Fruit fly (Drosophila melanogaster) whole organism, embryonic: Measurements from ENCODE around the gene CG8851.

Experiments used
- CG10274 ChIP-seq: fragments of 200-800 bp; sonication (Bioruptor generic); optimal IDR thresholded peaks from 3 replicates; lab custom pipeline; 2017; ENCODE audit warnings: missing biosample characterization, mild to moderate bottlenecking, missing genetic modification characterization
- CG11504 ChIP-seq: fragments of 200-800 bp; sonication (Bioruptor generic); optimal IDR thresholded peaks from 3 replicates; lab custom pipeline; 2019; ENCODE audit warnings: missing biosample characterization, mild to moderate bottlenecking, missing genetic modification characterization, moderate library complexity
- CG11695 ChIP-seq: fragments of 200-800 bp; sonication (Bioruptor generic); IDR thresholded peaks from 3 replicates; pipeline ENCODE4 v1.3.6; 2022; ENCODE audit warnings: missing biosample characterization, missing genetic modification characterization
- CG13894 ChIP-seq: fragments of 200-800 bp; sonication (Bioruptor generic); optimal IDR thresholded peaks from 3 replicates; lab custom pipeline; 2018; ENCODE audit warnings: missing biosample characterization, mild to moderate bottlenecking, missing genetic modification characterization, moderate library complexity
- CG14710 ChIP-seq: fragments of 200-800 bp; sonication (Bioruptor generic); optimal IDR thresholded peaks from 3 replicates; lab custom pipeline; 2019; ENCODE audit warnings: missing biosample characterization, mild to moderate bottlenecking, missing genetic modification characterization, moderate library complexity
- CG15514 ChIP-seq: fragments of 200-800 bp; sonication (Bioruptor generic); optimal IDR thresholded peaks from 3 replicates; lab custom pipeline; 2017; ENCODE audit warnings: missing biosample characterization, missing genetic modification characterization, mild to moderate bottlenecking, moderate library complexity, missing genetic modification reagents
- CG16779 ChIP-seq: fragments of 200-800 bp; sonication (Bioruptor generic); IDR thresholded peaks from 2 replicates; pipeline ENCODE4 v1.3.6; 2022; ENCODE audit warnings: missing biosample characterization, missing genetic modification characterization
- CG17612 ChIP-seq: fragments of 200-800 bp; sonication (Bioruptor generic); IDR thresholded peaks from 2 replicates; pipeline ENCODE4 v1.3.6; 2022; ENCODE audit warnings: missing biosample characterization, missing genetic modification characterization
- CG18476 ChIP-seq: fragments of 200-800 bp; sonication (Bioruptor generic); optimal IDR thresholded peaks from 2 replicates; lab custom pipeline; 2016; ENCODE audit warnings: missing biosample characterization, mild to moderate bottlenecking, missing genetic modification characterization
- CG18764 ChIP-seq: fragments of 200-800 bp; sonication (Bioruptor generic); optimal IDR thresholded peaks from 3 replicates; lab custom pipeline; 2016; ENCODE audit warnings: missing biosample characterization, missing genetic modification characterization
- CG2202 ChIP-seq: fragments of 200-800 bp; sonication (Bioruptor generic); optimal IDR thresholded peaks from 2 replicates; lab custom pipeline; 2018; ENCODE audit warnings: missing biosample characterization, mild to moderate bottlenecking, missing genetic modification characterization
- CG31441 ChIP-seq: fragments of 200-800 bp; sonication (Bioruptor generic); IDR thresholded peaks from 2 replicates; pipeline ENCODE4 v1.3.6; 2022; ENCODE audit warnings: missing biosample characterization, missing genetic modification characterization
- CG34224 ChIP-seq: fragments of 200-800 bp; sonication (Bioruptor generic); IDR thresholded peaks from 3 replicates; pipeline ENCODE4 v1.3.6; 2022; ENCODE audit warnings: missing biosample characterization, missing genetic modification characterization; ENCODE audit not compliant: partially characterized antibody
- CG43689 ChIP-seq: fragments of 200-800 bp; sonication (Bioruptor generic); IDR thresholded peaks from 2 replicates; pipeline ENCODE4 v1.3.6; 2022; ENCODE audit warnings: missing biosample characterization, missing genetic modification characterization
- CG6813 ChIP-seq: fragments of 200-800 bp; sonication (Bioruptor generic); optimal IDR thresholded peaks from 2 replicates; lab custom pipeline; 2017; ENCODE audit warnings: missing biosample characterization, missing genetic modification characterization, mild to moderate bottlenecking, moderate library complexity, missing genetic modification reagents
- CG7963 ChIP-seq: fragments of 200-800 bp; sonication (Bioruptor generic); IDR thresholded peaks from 3 replicates; pipeline ENCODE4 v1.3.6; 2022; ENCODE audit warnings: missing biosample characterization, missing genetic modification characterization; ENCODE audit not compliant: partially characterized antibody
- CG8281 ChIP-seq: fragments of 200-800 bp; sonication (Bioruptor generic); optimal IDR thresholded peaks from 2 replicates; lab custom pipeline; 2018; ENCODE audit warnings: missing biosample characterization, mild to moderate bottlenecking, missing genetic modification characterization, moderate library complexity
- CG8478 ChIP-seq: fragments of >200 bp; optimal IDR thresholded peaks from 2 replicates; lab custom pipeline; 2018
- CG9609 ChIP-seq: fragments of 200-800 bp; sonication (Bioruptor generic); optimal IDR thresholded peaks from 3 replicates; lab custom pipeline; 2016; ENCODE audit warnings: missing biosample characterization, missing genetic modification characterization
- CTCF ChIP-seq: fragments of 200-800 bp; sonication (Bioruptor generic); optimal IDR thresholded peaks from 2 replicates; lab custom pipeline; 2017; ENCODE audit warnings: missing biosample characterization, mild to moderate bottlenecking, missing genetic modification characterization, moderate library complexity
- Dref ChIP-seq: fragments of 200-800 bp; sonication (Bioruptor generic); IDR thresholded peaks from 2 replicates; pipeline ENCODE4 v1.3.6; 2022; ENCODE audit warnings: missing biosample characterization, missing genetic modification characterization
- ERR ChIP-seq: fragments of 200-800 bp; sonication (Bioruptor generic); optimal IDR thresholded peaks from 2 replicates; lab custom pipeline; 2016; ENCODE audit warnings: missing biosample characterization, missing genetic modification characterization
- Ets65A ChIP-seq: fragments of 200-800 bp; sonication (Bioruptor generic); peaks from one replicate; lab custom pipeline; 2016; ENCODE audit warnings: missing biosample characterization, missing genetic modification characterization
- GATAe ChIP-seq: fragments of 200-800 bp; sonication (Bioruptor generic); conservative IDR thresholded peaks from 2 replicates; pipeline ENCODE4 v1.3.6; 2022; ENCODE audit warnings: missing biosample characterization, missing genetic modification characterization
- H15 ChIP-seq: fragments of 200-800 bp; sonication (Bioruptor generic); IDR thresholded peaks from 3 replicates; pipeline ENCODE4 v1.3.6; 2022; ENCODE audit warnings: missing biosample characterization, missing genetic modification characterization
- HLH3B ChIP-seq: fragments of 200-800 bp; sonication (Bioruptor generic); IDR thresholded peaks from 2 replicates; pipeline ENCODE4 v1.3.6; 2022; ENCODE audit warnings: missing biosample characterization, missing genetic modification characterization
- Hr51 ChIP-seq, 2 experiments: fragments of 200-800 bp; sonication (Bioruptor generic); optimal IDR thresholded peaks; 2 replicates in 1 of 2; 3 replicates in 1 of 2; lab custom pipeline; 2016 to 2018; ENCODE audit warnings: missing biosample characterization in 2 of 2, missing genetic modification characterization in 2 of 2, mild to moderate bottlenecking in 1 of 2, moderate library complexity in 1 of 2
- Jarid2 ChIP-seq: fragments of 200-800 bp; sonication (Bioruptor generic); optimal IDR thresholded peaks from 3 replicates; lab custom pipeline; 2017; ENCODE audit warnings: mild to moderate bottlenecking, missing biosample characterization, missing genetic modification reagents, missing genetic modification characterization
- Nf-YB ChIP-seq: fragments of 200-800 bp; sonication (Bioruptor generic); optimal IDR thresholded peaks from 3 replicates; lab custom pipeline; 2019; ENCODE audit warnings: missing biosample characterization, mild to moderate bottlenecking, missing genetic modification characterization, moderate library complexity
- Sry-β ChIP-seq: fragments of 200-800 bp; sonication (Bioruptor generic); optimal IDR thresholded peaks from 2 replicates; lab custom pipeline; 2018; ENCODE audit warnings: missing biosample characterization, mild to moderate bottlenecking, missing genetic modification characterization, moderate library complexity
- ash1 ChIP-seq: fragments of 200-800 bp; sonication (Bioruptor generic); optimal IDR thresholded peaks from 2 replicates; lab custom pipeline; 2018; ENCODE audit warnings: missing biosample characterization, mild to moderate bottlenecking, missing genetic modification characterization
- ato ChIP-seq: fragments of 200-800 bp; sonication (Bioruptor generic); IDR thresholded peaks from 2 replicates; pipeline ENCODE4 v1.3.6; 2022; ENCODE audit warnings: missing biosample characterization, missing genetic modification characterization; ENCODE audit not compliant: partially characterized antibody
- crol ChIP-seq: fragments of 200-800 bp; sonication (Bioruptor generic); IDR thresholded peaks from 2 replicates; pipeline ENCODE4 v1.3.6; 2022; ENCODE audit warnings: missing biosample characterization, missing genetic modification characterization
- da ChIP-seq: fragments of 200-800 bp; sonication (Bioruptor generic); optimal IDR thresholded peaks from 2 replicates; lab custom pipeline; 2016; ENCODE audit warnings: missing biosample characterization, missing genetic modification characterization
- dysf ChIP-seq: fragments of 200-800 bp; sonication (Bioruptor generic); IDR thresholded peaks from 3 replicates; pipeline ENCODE4 v1.3.6; 2022; ENCODE audit warnings: missing biosample characterization, missing genetic modification characterization
- ems ChIP-seq: fragments of 200-800 bp; sonication (Bioruptor generic); optimal IDR thresholded peaks from 3 replicates; lab custom pipeline; 2016; ENCODE audit warnings: missing biosample characterization, missing genetic modification characterization
- fd96Cb ChIP-seq: fragments of 200-800 bp; sonication (Bioruptor generic); optimal IDR thresholded peaks from 2 replicates; lab custom pipeline; 2018; ENCODE audit warnings: missing biosample characterization, mild to moderate bottlenecking, missing genetic modification characterization, moderate library complexity
- gt ChIP-seq: fragments of 200-800 bp; sonication (Bioruptor generic); IDR thresholded peaks from 2 replicates; pipeline ENCODE4 v1.3.6; 2022; ENCODE audit warnings: missing biosample characterization, missing genetic modification characterization
- h ChIP-seq: fragments of >200 bp; optimal IDR thresholded peaks from 2 replicates; lab custom pipeline; 2017
- klu ChIP-seq: fragments of 200-800 bp; sonication (Bioruptor generic); IDR thresholded peaks from 2 replicates; pipeline ENCODE4 v1.3.6; 2022; ENCODE audit warnings: missing biosample characterization, missing genetic modification characterization
- mld ChIP-seq: fragments of 200-800 bp; sonication (Bioruptor generic); IDR thresholded peaks from 3 replicates; pipeline ENCODE4 v1.3.6; 2022; ENCODE audit warnings: missing biosample characterization, missing genetic modification characterization; ENCODE audit not compliant: partially characterized antibody
- org-1 ChIP-seq: fragments of 200-800 bp; sonication (Bioruptor generic); optimal IDR thresholded peaks from 2 replicates; lab custom pipeline; 2017; ENCODE audit warnings: missing biosample characterization, missing genetic modification characterization
- psq ChIP-seq: fragments of 200-800 bp; sonication (Bioruptor generic); optimal IDR thresholded peaks from 2 replicates; lab custom pipeline; 2017; ENCODE audit warnings: missing biosample characterization, missing genetic modification characterization
- schlank ChIP-seq: fragments of 200-800 bp; sonication (Bioruptor generic); optimal IDR thresholded peaks from 2 replicates; lab custom pipeline; 2018; ENCODE audit warnings: missing biosample characterization, mild to moderate bottlenecking, missing genetic modification characterization
- sd ChIP-seq: fragments of 200-800 bp; sonication (Bioruptor generic); optimal IDR thresholded peaks from 3 replicates; lab custom pipeline; 2018; ENCODE audit warnings: missing biosample characterization, mild to moderate bottlenecking, missing genetic modification characterization, moderate library complexity
- slbo ChIP-seq: fragments of 200-800 bp; sonication (Bioruptor generic); IDR thresholded peaks from 2 replicates; pipeline ENCODE4 v1.3.6; 2022; ENCODE audit warnings: missing biosample characterization, missing genetic modification characterization
- stc ChIP-seq: fragments of 200-800 bp; sonication (Bioruptor generic); IDR thresholded peaks from 2 replicates; pipeline ENCODE4 v1.3.6; 2022; ENCODE audit warnings: missing biosample characterization, missing genetic modification characterization
- tio ChIP-seq: fragments of 200-800 bp; sonication (Bioruptor generic); optimal IDR thresholded peaks from 2 replicates; lab custom pipeline; 2017; ENCODE audit warnings: missing biosample characterization, missing genetic modification characterization, inconsistent platforms
- tll ChIP-seq, 2 experiments: fragments of 200-800 bp in 1 of 2; fragments of >200 bp in 1 of 2; sonication (Bioruptor generic) in 1 of 2; optimal IDR thresholded peaks; 2 replicates each; lab custom pipeline; 2017 to 2019; ENCODE audit warnings: missing biosample characterization in 2 of 2, missing genetic modification characterization in 2 of 2, mild to moderate bottlenecking in 1 of 2, moderate library complexity in 1 of 2

The CG8851 gene

DNA sequence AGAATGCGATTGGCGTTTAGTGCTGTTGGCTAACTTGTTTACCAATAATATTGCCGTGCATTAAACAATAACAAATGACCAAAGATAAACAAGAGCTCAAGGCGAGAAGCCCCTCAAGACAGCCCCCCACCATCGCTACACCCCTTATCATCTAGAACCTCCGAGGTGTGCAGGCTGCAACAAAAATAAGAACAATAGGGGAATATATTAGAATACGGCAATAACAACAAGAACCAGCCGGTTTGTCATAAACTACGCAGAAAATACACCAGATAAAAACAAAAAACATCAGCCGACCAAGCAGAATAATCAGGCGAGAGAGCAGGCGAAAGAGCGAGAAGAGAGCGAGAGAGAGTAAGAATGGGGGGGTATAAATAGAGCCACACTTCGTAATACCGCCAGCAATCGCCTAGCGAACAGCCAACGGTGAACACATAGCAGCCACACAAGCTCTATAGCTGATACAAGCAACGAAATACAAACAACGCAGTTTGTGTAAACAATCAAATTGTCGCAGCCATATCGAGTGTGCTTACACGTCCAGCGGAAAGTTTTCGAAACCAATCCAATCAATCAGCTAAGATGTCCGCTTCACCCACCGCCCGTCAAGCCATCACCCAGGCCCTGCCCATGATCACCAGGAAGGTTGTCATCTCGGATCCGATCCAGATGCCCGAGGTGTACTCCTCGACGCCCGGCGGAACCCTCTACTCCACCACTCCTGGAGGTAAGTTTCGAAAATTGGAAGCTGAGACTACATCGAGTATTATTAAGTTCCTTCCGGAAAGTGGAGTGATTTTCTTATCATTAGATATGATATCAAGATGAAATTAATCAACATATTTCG is 41.2 kb upstream of the CG8851 start, which contains the start of gene Thor (continued):
- peak; percentile 41 for TF ChIP-seq psq (GFP tag; lab: Kevin White, UChicago)
- TF ChIP-seq Dref = no peak
- no peak for TF ChIP-seq tio (GFP tag; lab: Kevin White, UChicago)
- TF ChIP-seq fd96Cb (tag; lab: Kevin White, UChicago) = no peak
- TF ChIP-seq mld (GFP tag; lab: Robert Waterston, UW) = peak; percentile 55; the same call in 1 of the 3 replicates
- peak; percentile 73 for TF ChIP-seq stc (GFP tag; lab: Robert Waterston, UW)
- peak; percentile 30; the same call in 1 of the 3 replicates for TF ChIP-seq H15
- no peak; the same call in 1 of the 2 replicates for TF ChIP-seq gt
- no peak for TF ChIP-seq CG18476 (GFP tag; lab: Kevin White, UChicago)
- peak; percentile 97 for TF ChIP-seq Jarid2 (GFP tag; lab: Kevin White, UChicago)
- peak; percentile 77 for TF ChIP-seq ERR (GFP tag; lab: Kevin White, UChicago)
- TF ChIP-seq klu = no peak
- peak; percentile 73 for TF ChIP-seq slbo (GFP tag; lab: Robert Waterston, UW)
- TF ChIP-seq CG16779 (GFP tag; lab: Robert Waterston, UW) = peak; percentile 82
- TF ChIP-seq CG13894 (tag; lab: Kevin White, UChicago) = peak; percentile 87
- peak; percentile 61; the same call in 2 of the 3 replicates for TF ChIP-seq CG34224
- peak; percentile 71 for TF ChIP-seq CG31441 (GFP tag; lab: Robert Waterston, UW)
- no peak for TF ChIP-seq CG8478 (lab: Kevin White, UChicago)
- no peak for TF ChIP-seq h (lab: Kevin White, UChicago)
- no peak for TF ChIP-seq GATAe (GFP tag; lab: Robert Waterston, UW)
- no peak for TF ChIP-seq CG8281 (tag; lab: Kevin White, UChicago)
- peak; percentile 54 for TF ChIP-seq CG2202 (tag; lab: Kevin White, UChicago)
- peak; percentile 52 for TF ChIP-seq ato (GFP tag; lab: Robert Waterston, UW)
- TF ChIP-seq Sry-β (GFP tag; lab: Kevin White, UChicago) = no peak
- peak; percentile 66; the same call in 1 of the 2 replicates for TF ChIP-seq HLH3B (GFP tag; lab: Robert Waterston, UW)
- no peak for TF ChIP-seq tll (GFP tag; optimal IDR thresholded peaks at IDR 0.05; lab: Kevin White, UChicago)
- TF ChIP-seq CG10274 (GFP tag; lab: Kevin White, UChicago) = peak; percentile 21
- peak; percentile 40 to 41 for TF ChIP-seq Hr51 (GFP tag; optimal IDR thresholded peaks at IDR 0.05; lab: Kevin White, UChicago)
- no peak for TF ChIP-seq da
- TF ChIP-seq CG11695 (GFP tag; lab: Robert Waterston, UW) = peak; percentile 57; the same call in 1 of the 3 replicates
- TF ChIP-seq CG17612 (GFP tag; lab: Robert Waterston, UW) = no peak
- peak; percentile 22 for TF ChIP-seq Nf-YB (GFP tag; lab: Kevin White, UChicago)
- peak; percentile 22 for TF ChIP-seq CG9609 (GFP tag; lab: Kevin White, UChicago)
- peak; percentile 27 for TF ChIP-seq ems (GFP tag; lab: Kevin White, UChicago)
- peak; percentile 56; the same call in 2 of the 3 replicates for TF ChIP-seq dysf (GFP tag; lab: Robert Waterston, UW)
- TF ChIP-seq Ets65A (GFP tag; lab: Kevin White, UChicago) = peak; percentile 41
- TF ChIP-seq org-1 (GFP tag; lab: Kevin White, UChicago) = peak; percentile 70
- peak; percentile 77 for TF ChIP-seq ash1
- TF ChIP-seq CG18764 = peak; percentile 52
- TF ChIP-seq CG7963 (GFP tag; lab: Robert Waterston, UW) = no peak
- peak; percentile 76 for TF ChIP-seq CG6813 (GFP tag; lab: Kevin White, UChicago)
- TF ChIP-seq CG43689 = peak; percentile 43; the same call in 1 of the 2 replicates
- peak; percentile 29 for TF ChIP-seq CTCF
- TF ChIP-seq CG14710 (tag; lab: Kevin White, UChicago) = peak; percentile 25
- TF ChIP-seq sd = peak; percentile 72
- TF ChIP-seq schlank (tag; lab: Kevin White, UChicago) = peak; percentile 81
- TF ChIP-seq CG11504 (tag; lab: Kevin White, UChicago) = peak; percentile 42
- TF ChIP-seq CG15514 (GFP tag; lab: Kevin White, UChicago) = peak; percentile 61
- TF ChIP-seq crol (GFP tag; lab: Robert Waterston, UW) = peak; percentile 57
